Worm (Caenorhabditis elegans): ENCODE data around the gene Y39G8B.5.
A peak's percentile ranks its signal among the peaks of the same experiment; 100 is the strongest.

The Y39G8B.5 gene

DNA sequence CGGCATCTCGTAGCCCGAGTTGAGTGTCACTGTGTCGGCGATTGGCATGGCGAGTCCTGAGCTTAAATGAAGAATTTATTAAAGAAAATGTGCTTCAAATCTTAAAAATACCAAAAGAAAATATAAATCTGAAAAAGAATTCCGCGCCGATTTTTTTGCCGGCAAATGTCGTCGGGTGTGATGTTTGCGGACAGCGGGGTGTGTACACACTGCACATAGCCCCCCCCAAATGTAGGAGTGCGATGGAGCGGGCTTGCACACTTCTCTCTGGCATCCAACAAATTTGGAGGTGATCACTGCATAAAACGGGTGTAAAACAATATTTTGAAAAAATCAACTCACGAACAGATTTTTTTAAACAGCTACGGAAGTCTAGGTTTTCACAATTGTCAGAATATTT, 15.5 kb downstream of the Y39G8B.5 start, which contains the start of gene Y39G8B.2 (continued):
- peak; percentile 86 for TF ChIP-seq nhr-47 (tag; optimal IDR thresholded peaks at IDR 0.05)
- TF ChIP-seq nhr-84 (tag; optimal IDR thresholded peaks at IDR 0.05) = no peak
- TF ChIP-seq ceh-82 (tag; optimal IDR thresholded peaks at IDR 0.05) = peak; percentile 4 to 93 (median 64)
- TF ChIP-seq mep-1 (tag; optimal IDR thresholded peaks at IDR 0.05) = peak; percentile 92
- no peak for TF ChIP-seq nhr-76 (tag; optimal IDR thresholded peaks at IDR 0.05)
- TF ChIP-seq F16B12.6 (tag; optimal IDR thresholded peaks at IDR 0.05) = peak; percentile 99
- no peak for TF ChIP-seq hlh-4 (tag; optimal IDR thresholded peaks at IDR 0.05)

DNA sequence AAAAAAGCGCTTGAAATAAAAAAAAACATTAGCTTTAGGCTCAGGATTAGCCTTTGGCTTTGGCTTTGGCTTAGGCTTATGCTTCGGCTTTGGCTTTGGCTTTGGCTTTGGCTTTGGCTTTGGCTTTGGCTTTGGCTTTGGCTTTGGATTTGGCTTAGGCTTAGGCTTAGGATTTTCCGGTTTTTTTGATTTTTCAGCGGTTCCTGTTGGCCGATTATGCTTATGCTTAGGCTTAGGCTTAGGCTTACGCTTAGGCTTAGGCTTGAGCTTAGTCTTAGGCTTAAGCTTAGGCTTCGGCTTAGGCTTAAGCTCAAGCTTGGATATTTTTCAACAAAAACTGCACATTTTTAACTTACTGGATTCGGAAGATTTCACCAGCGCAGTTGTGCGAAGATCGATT, 17.5 kb downstream of the Y39G8B.5 start:
- TF ChIP-seq sup-37 (GFP tag; optimal IDR thresholded peaks at IDR 0.05) (no peak), C16A3.4 (tag; optimal IDR thresholded peaks at IDR 0.05) (no peak), egl-13 (tag; optimal IDR thresholded peaks at IDR 0.05) (no peak), lir-3 (tag; optimal IDR thresholded peaks at IDR 0.05; ENCODE audit: poor library complexity) (no peak), lin-14 (GFP tag; optimal IDR thresholded peaks at IDR 0.05) (no peak), ces-1 (GFP tag; optimal IDR thresholded peaks at IDR 0.05) (no peak), nhr-20 (tag; optimal IDR thresholded peaks at IDR 0.05) (no peak), unc-30 (tag; optimal IDR thresholded peaks at IDR 0.05) (no peak), tbx-2 (tag; optimal IDR thresholded peaks at IDR 0.05) (no peak), nhr-12 (tag; optimal IDR thresholded peaks at IDR 0.05) (no peak), ceh-8 (GFP tag; optimal IDR thresholded peaks at IDR 0.05) (no peak), lin-13 (GFP tag; optimal IDR thresholded peaks at IDR 0.05) (no peak), nhr-237 (tag; optimal IDR thresholded peaks at IDR 0.05) (no peak), fkh-4 (tag; optimal IDR thresholded peaks at IDR 0.05; ENCODE audit: borderline replicate concordance) (no peak), fos-1 (tag; optimal IDR thresholded peaks at IDR 0.05) (no peak), dpl-1 (GFP tag; optimal IDR thresholded peaks at IDR 0.05) (no peak), mef-2 (tag; optimal IDR thresholded peaks at IDR 0.05) (no peak), Y116A8C.19 (tag; optimal IDR thresholded peaks at IDR 0.05; ENCODE audit: borderline replicate concordance) (no peak), fkh-8 (tag; optimal IDR thresholded peaks at IDR 0.05) (no peak), unc-98 (GFP tag; IDR thresholded peaks at IDR 0.05) (no peak)

DNA sequence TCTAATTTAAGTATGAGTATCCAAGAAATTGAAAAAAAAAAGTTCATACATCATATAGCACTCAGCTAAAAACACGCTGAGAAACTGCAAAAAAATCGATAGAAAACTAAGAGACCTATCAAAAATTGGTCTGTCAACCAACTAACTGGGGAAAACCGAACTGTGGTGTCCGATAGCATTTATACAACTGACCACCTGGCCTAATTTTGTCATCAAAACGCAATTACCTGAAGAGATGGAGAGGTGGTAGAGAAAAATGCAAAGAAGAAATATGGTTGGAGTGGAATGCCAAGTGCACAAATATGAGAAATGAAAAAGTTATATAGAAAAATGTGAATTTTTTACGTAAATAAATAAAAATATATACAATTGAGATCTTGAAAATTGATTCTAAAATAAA, 18.1 kb downstream of the Y39G8B.5 start, which contains the start of gene Y39G8B.1:
Gene Y39G8B.1, minus strand, starts transcription at position 299 of the 400 bp plus-strand sequence.
- TF ChIP-seq blmp-1 (tag; optimal IDR thresholded peaks at IDR 0.05) (peak; percentile 58), C04F5.9 (tag; optimal IDR thresholded peaks at IDR 0.05) (no peak), skn-1 (tag; optimal IDR thresholded peaks at IDR 0.05) (peak; percentile 1), mdl-1 (tag; optimal IDR thresholded peaks at IDR 0.05) (no peak), lsy-2 (tag; optimal IDR thresholded peaks at IDR 0.05) (peak in 1 of 2 experiments; percentile 7), mep-1 (tag; optimal IDR thresholded peaks at IDR 0.05) (peak; percentile 47), lin-35 (GFP tag; optimal IDR thresholded peaks at IDR 0.05) (peak in 1 of 2 experiments; percentile 33), F16B12.6 (tag; optimal IDR thresholded peaks at IDR 0.05) (peak; percentile 35), dpl-1 (GFP tag; optimal IDR thresholded peaks at IDR 0.05) (peak in 1 of 3 experiments; percentile 9)

- TF ChIP-seq nhr-71 (tag; optimal IDR thresholded peaks at IDR 0.05) = no peak
- TF ChIP-seq mab-9 (GFP tag; IDR thresholded peaks at IDR 0.05) = no peak
- TF ChIP-seq nhr-90 (tag; optimal IDR thresholded peaks at IDR 0.05; ENCODE audit: poor library complexity) = no peak
Observed at ce11 chrII:13972199-13972598, 19.4 kb downstream of the Y39G8B.5 start.

DNA sequence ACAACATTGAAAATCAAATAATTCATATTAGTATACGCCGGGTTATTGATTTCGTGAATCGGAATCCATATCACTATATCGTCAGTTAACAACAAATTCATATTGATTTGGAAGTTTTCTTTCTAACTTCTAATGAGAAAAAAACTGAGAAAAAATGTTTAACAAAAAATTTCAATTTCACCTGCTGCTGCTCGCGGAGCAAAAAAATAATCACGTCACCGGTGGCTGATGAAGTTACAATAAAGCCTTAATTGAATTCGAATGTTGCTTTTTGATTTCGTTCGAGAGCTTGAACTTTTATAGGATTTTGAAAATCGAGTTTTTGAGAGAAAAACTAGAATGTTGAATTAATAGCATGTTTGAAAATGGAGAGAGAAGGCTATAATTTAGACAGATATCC, 22.7 kb downstream of the Y39G8B.5 start, which contains the start of gene sre-43:
Gene sre-43, minus strand, starts transcription at position 101 of the 400 bp plus-strand sequence.
- TF ChIP-seq lir-3 (tag; optimal IDR thresholded peaks at IDR 0.05; ENCODE audit: poor library complexity) = no peak
- TF ChIP-seq efl-1 (optimal IDR thresholded peaks at IDR 0.05) = no peak
- peak in 1 of 2 experiments; percentile 48 for TF ChIP-seq efl-1 (GFP tag; optimal IDR thresholded peaks at IDR 0.05 in 1 of 2)

All from whole organism, L1 larva.